Worm (Caenorhabditis elegans): ENCODE results near the gene C52B9.4.

Gene C52B9.4

ce11 chrX:4215500-4216107 is 44.8 kb upstream of the C52B9.4 start (continued):
- TF ChIP-seq F39B2.1 (GFP tag; IDR thresholded peaks at IDR 0.05), result no peak
- TF ChIP-seq tbp1 (GFP tag; optimal IDR thresholded peaks at IDR 0.05), result no peak
- peak in 1 of 2 experiments; percentile 33 for TF ChIP-seq let-607 (tag; optimal IDR thresholded peaks at IDR 0.05)
- no peak for TF ChIP-seq B0261.1 (tag; optimal IDR thresholded peaks at IDR 0.05)
- no peak for TF ChIP-seq die-1 (tag; optimal IDR thresholded peaks at IDR 0.05)
- TF ChIP-seq nfyb-1 (GFP tag; IDR thresholded peaks at IDR 0.05), result no peak
- TF ChIP-seq athp-1 (tag; optimal IDR thresholded peaks at IDR 0.05), result no peak
- no peak for TF ChIP-seq xnd-1 (tag; optimal IDR thresholded peaks at IDR 0.05)
- no peak for TF ChIP-seq mcd-1 (GFP tag; IDR thresholded peaks at IDR 0.05)
- TF ChIP-seq gei-17 (GFP tag; optimal IDR thresholded peaks at IDR 0.05), result no peak
- TF ChIP-seq nfya-1 (tag; optimal IDR thresholded peaks at IDR 0.05; ENCODE audit: borderline replicate concordance, insufficient read depth), result no peak
- peak; percentile 84 for TF ChIP-seq nhr-80 (tag; optimal IDR thresholded peaks at IDR 0.05)
- TF ChIP-seq fkh-3 (tag; optimal IDR thresholded peaks at IDR 0.05), result no peak
- TF ChIP-seq lin-26 (GFP tag; IDR thresholded peaks at IDR 0.05), result no peak
- peak; percentile 36; the same call in 1 of the 2 replicates for TF ChIP-seq B0336.3 (GFP tag; IDR thresholded peaks at IDR 0.05)
- TF ChIP-seq ztf-25 (GFP tag; IDR thresholded peaks at IDR 0.05), result no peak
- TF ChIP-seq rpc-1 (optimal IDR thresholded peaks at IDR 0.05), result no peak
- TF ChIP-seq rpc-1 (tag; optimal IDR thresholded peaks at IDR 0.05), result no peak
- no peak for TF ChIP-seq ets-4 (GFP tag; optimal IDR thresholded peaks at IDR 0.05)
- TF ChIP-seq aptf-2 (GFP tag; conservative IDR thresholded peaks at IDR 0.05), result no peak
- no peak for TF ChIP-seq K12H6.12 (tag; optimal IDR thresholded peaks at IDR 0.05)
- TF ChIP-seq ceh-40 (GFP tag; IDR thresholded peaks at IDR 0.05), result no peak
- no peak for TF ChIP-seq atf-7 (tag; optimal IDR thresholded peaks at IDR 0.05)
- TF ChIP-seq ztf-26 (tag; optimal IDR thresholded peaks at IDR 0.05), result no peak
- TF ChIP-seq hsf-1 (GFP tag; IDR thresholded peaks at IDR 0.05), result no peak
- TF ChIP-seq pbrm-1 (GFP tag; IDR thresholded peaks at IDR 0.05), result no peak
- no peak for TF ChIP-seq nhr-179 (tag; optimal IDR thresholded peaks at IDR 0.05)
- TF ChIP-seq tbx-9 (tag; optimal IDR thresholded peaks at IDR 0.05; ENCODE audit: borderline replicate concordance), result no peak
- no peak for TF ChIP-seq hlh-26 (GFP tag; conservative IDR thresholded peaks at IDR 0.05)
- no peak for TF ChIP-seq cebp-1 (GFP tag; IDR thresholded peaks at IDR 0.05)
- TF ChIP-seq cebp-1 (tag; optimal IDR thresholded peaks at IDR 0.05), result peak; percentile 11
- no peak for TF ChIP-seq zim-3 (tag; optimal IDR thresholded peaks at IDR 0.05)
- TF ChIP-seq egl-18 (GFP tag; IDR thresholded peaks at IDR 0.05), result no peak
- no peak for TF ChIP-seq ceh-27 (GFP tag; optimal IDR thresholded peaks at IDR 0.05)
- TF ChIP-seq madf-6 (GFP tag; IDR thresholded peaks at IDR 0.05), result no peak
- TF ChIP-seq snpc-1.3 (tag; optimal IDR thresholded peaks at IDR 0.05; ENCODE audit: insufficient read depth), result no peak
- TF ChIP-seq ceh-91 (GFP tag; IDR thresholded peaks at IDR 0.05), result no peak
- TF ChIP-seq lag-1 (GFP tag; IDR thresholded peaks at IDR 0.05), result no peak
- TF ChIP-seq bed-1 (GFP tag; IDR thresholded peaks at IDR 0.05), result no peak
- no peak for TF ChIP-seq unc-130 (GFP tag; optimal IDR thresholded peaks at IDR 0.05)
- no peak for TF ChIP-seq attf-6 (GFP tag; IDR thresholded peaks at IDR 0.05)
- TF ChIP-seq madf-3 (GFP tag; IDR thresholded peaks at IDR 0.05), result no peak
- no peak for TF ChIP-seq Y53G8AR.9 (GFP tag; conservative IDR thresholded peaks at IDR 0.05)
- TF ChIP-seq Y53F4B.3 (GFP tag; IDR thresholded peaks at IDR 0.05), result no peak
- no peak for TF ChIP-seq hmg-20 (GFP tag; IDR thresholded peaks at IDR 0.05)
- no peak for TF ChIP-seq hmg-1.2 (GFP tag; IDR thresholded peaks at IDR 0.05)
- no peak for TF ChIP-seq Y95B8A.8 (GFP tag; IDR thresholded peaks at IDR 0.05)

Data from whole organism, young adult.